Fruit fly (Drosophila melanogaster) whole organism, embryonic: ENCODE data around the gene corolla.

Experiments
- B-H1 ChIP-seq: fragments of 200-800 bp; sonication (Bioruptor generic); IDR thresholded peaks from 3 replicates; pipeline ENCODE4 v1.3.6; 2022; ENCODE audit warnings: missing biosample characterization, missing genetic modification characterization
- CG18619 ChIP-seq: fragments of 200-800 bp; sonication (Bioruptor generic); optimal IDR thresholded peaks from 3 replicates; lab custom pipeline; 2017; ENCODE audit warnings: missing biosample characterization, mild to moderate bottlenecking, missing genetic modification characterization
- CG4820 ChIP-seq: fragments of 200-800 bp; sonication (Bioruptor generic); optimal IDR thresholded peaks from 3 replicates; lab custom pipeline; 2016; ENCODE audit warnings: missing biosample characterization, missing genetic modification characterization
- ERR ChIP-seq: fragments of 200-800 bp; sonication (Bioruptor generic); optimal IDR thresholded peaks from 2 replicates; lab custom pipeline; 2016; ENCODE audit warnings: missing biosample characterization, missing genetic modification characterization
- MTF-1 ChIP-seq: fragments of 200-800 bp; sonication (Bioruptor generic); optimal IDR thresholded peaks from 2 replicates; lab custom pipeline; 2018; ENCODE audit warnings: missing biosample characterization, mild to moderate bottlenecking, missing genetic modification characterization, borderline replicate concordance
- Sin3A ChIP-seq: fragments of >200 bp; optimal IDR thresholded peaks from 2 replicates; lab custom pipeline; 2018
- Ssrp ChIP-seq: fragments of 200-800 bp; sonication (Bioruptor generic); optimal IDR thresholded peaks from 2 replicates; lab custom pipeline; 2018; ENCODE audit warnings: missing biosample characterization, mild to moderate bottlenecking, missing genetic modification characterization, moderate library complexity
- br ChIP-seq: fragments of >200 bp; optimal IDR thresholded peaks from 2 replicates; lab custom pipeline; 2017
- row ChIP-seq: fragments of 200-800 bp; sonication (Bioruptor generic); IDR thresholded peaks from 3 replicates; pipeline ENCODE4 v1.3.6; 2022; ENCODE audit warnings: missing biosample characterization, missing genetic modification characterization
- toy ChIP-seq: fragments of 200-800 bp; sonication (Bioruptor generic); IDR thresholded peaks from 2 replicates; pipeline ENCODE4 v1.3.6; 2022; ENCODE audit warnings: missing biosample characterization, missing genetic modification characterization

- TF ChIP-seq MTF-1 (no peak), br (no peak), B-H1 (GFP tag; lab: Robert Waterston, UW) (no peak), row (GFP tag; lab: Robert Waterston, UW) (no peak; the same call in 2 of the 3 replicates), Sin3A (lab: Kevin White, UChicago) (no peak), Ssrp (tag; lab: Kevin White, UChicago) (no peak), CG18619 (GFP tag; lab: Kevin White, UChicago) (no peak), toy (no peak), ERR (GFP tag; lab: Kevin White, UChicago) (no peak), CG4820 (GFP tag; lab: Kevin White, UChicago) (no peak)
Observed at dm6 chrX:17679642-17680571, 48.1 kb upstream of the corolla start.
